Fruit fly (Drosophila melanogaster) whole organism, embryonic: Measurements from ENCODE around the gene Shc.

Experiments
- Asciz ChIP-seq: fragments of 200-800 bp; sonication (Bioruptor generic); optimal IDR thresholded peaks from 2 replicates; lab custom pipeline; 2017; ENCODE audit warnings: missing biosample characterization, mild to moderate bottlenecking, missing genetic modification characterization, missing genetic modification reagents
- CG10274 ChIP-seq: fragments of 200-800 bp; sonication (Bioruptor generic); optimal IDR thresholded peaks from 3 replicates; lab custom pipeline; 2017; ENCODE audit warnings: missing biosample characterization, mild to moderate bottlenecking, missing genetic modification characterization
- CG10431 ChIP-seq: fragments of 200-800 bp; sonication (Bioruptor generic); optimal IDR thresholded peaks from 3 replicates; lab custom pipeline; 2018; ENCODE audit warnings: missing biosample characterization, mild to moderate bottlenecking, missing genetic modification characterization
- CG10462 ChIP-seq: fragments of 200-800 bp; sonication (Bioruptor generic); optimal IDR thresholded peaks from 2 replicates; lab custom pipeline; 2016; ENCODE audit warnings: missing biosample characterization, missing genetic modification characterization
- CG10979 ChIP-seq: fragments of 200-800 bp; sonication (Bioruptor generic); optimal IDR thresholded peaks from 2 replicates; lab custom pipeline; 2018; ENCODE audit warnings: missing biosample characterization, mild to moderate bottlenecking, missing genetic modification characterization, moderate library complexity
- CG11085 ChIP-seq: fragments of 200-800 bp; sonication (Bioruptor generic); IDR thresholded peaks from 2 replicates; pipeline ENCODE4 v1.3.6; 2022; ENCODE audit warnings: missing biosample characterization, missing genetic modification characterization
- CG11456 ChIP-seq: fragments of 200-800 bp; sonication (Bioruptor generic); IDR thresholded peaks from 3 replicates; pipeline ENCODE4 v1.3.6; 2022; ENCODE audit warnings: missing biosample characterization, missing genetic modification characterization
- CG15601 ChIP-seq: fragments of 200-800 bp; sonication (Bioruptor generic); optimal IDR thresholded peaks from 3 replicates; lab custom pipeline; 2019; ENCODE audit warnings: missing biosample characterization, mild to moderate bottlenecking, missing genetic modification characterization, moderate library complexity
- CG1603 ChIP-seq: fragments of 200-800 bp; sonication (Bioruptor generic); optimal IDR thresholded peaks from 2 replicates; lab custom pipeline; 2019; ENCODE audit warnings: missing biosample characterization, mild to moderate bottlenecking, missing genetic modification characterization, moderate library complexity
- CG16813 ChIP-seq: fragments of 200-800 bp; sonication (Bioruptor generic); IDR thresholded peaks from 3 replicates; pipeline ENCODE4 v1.3.6; 2022; ENCODE audit warnings: missing biosample characterization, missing genetic modification characterization; ENCODE audit not compliant: partially characterized antibody
- CG17186 ChIP-seq: fragments of 200-800 bp; sonication (Bioruptor generic); optimal IDR thresholded peaks from 3 replicates; lab custom pipeline; 2017; ENCODE audit warnings: missing biosample characterization, missing genetic modification reagents, missing genetic modification characterization
- CG17612 ChIP-seq: fragments of 200-800 bp; sonication (Bioruptor generic); IDR thresholded peaks from 2 replicates; pipeline ENCODE4 v1.3.6; 2022; ENCODE audit warnings: missing biosample characterization, missing genetic modification characterization
- CG18619 ChIP-seq: fragments of 200-800 bp; sonication (Bioruptor generic); optimal IDR thresholded peaks from 3 replicates; lab custom pipeline; 2017; ENCODE audit warnings: missing biosample characterization, mild to moderate bottlenecking, missing genetic modification characterization
- CG7786 ChIP-seq: fragments of 200-800 bp; sonication (Bioruptor generic); optimal IDR thresholded peaks from 2 replicates; lab custom pipeline; 2016; ENCODE audit warnings: missing biosample characterization, missing genetic modification characterization
- CG7987 ChIP-seq: fragments of 200-800 bp; sonication (Bioruptor generic); optimal IDR thresholded peaks from 2 replicates; lab custom pipeline; 2018; ENCODE audit warnings: missing biosample characterization, mild to moderate bottlenecking, missing genetic modification characterization, moderate library complexity
- CG8089 ChIP-seq: fragments of 200-800 bp; sonication (Bioruptor generic); optimal IDR thresholded peaks from 3 replicates; lab custom pipeline; 2016; ENCODE audit warnings: missing biosample characterization, missing genetic modification characterization
- CG8388 ChIP-seq: fragments of 200-800 bp; sonication (Bioruptor generic); optimal IDR thresholded peaks from 2 replicates; lab custom pipeline; 2019; ENCODE audit warnings: missing biosample characterization, mild to moderate bottlenecking, missing genetic modification characterization, moderate library complexity
- CG9437 ChIP-seq: fragments of 200-800 bp; sonication (Bioruptor generic); optimal IDR thresholded peaks from 2 replicates; lab custom pipeline; 2018; ENCODE audit warnings: missing biosample characterization, mild to moderate bottlenecking, missing genetic modification characterization
- CG9797 ChIP-seq: fragments of 200-800 bp; sonication (Bioruptor generic); optimal IDR thresholded peaks from 3 replicates; lab custom pipeline; 2018; ENCODE audit warnings: missing biosample characterization, mild to moderate bottlenecking, missing genetic modification characterization
- CG9817 ChIP-seq: fragments of 200-800 bp; sonication (Bioruptor generic); optimal IDR thresholded peaks from 2 replicates; lab custom pipeline; 2018; ENCODE audit warnings: missing biosample characterization, mild to moderate bottlenecking, missing genetic modification characterization, moderate library complexity
- CG9932 ChIP-seq: fragments of 200-800 bp; sonication (Bioruptor generic); IDR thresholded peaks from 2 replicates; pipeline ENCODE4 v1.3.6; 2022; ENCODE audit warnings: missing biosample characterization, missing genetic modification characterization
- CkIIα-i1 ChIP-seq: fragments of 200-800 bp; sonication (Bioruptor generic); IDR thresholded peaks from 2 replicates; pipeline ENCODE4 v1.3.6; 2022; ENCODE audit warnings: missing biosample characterization, missing genetic modification characterization
- Dbx ChIP-seq: fragments of 200-800 bp; sonication (Bioruptor generic); IDR thresholded peaks from 3 replicates; pipeline ENCODE4 v1.3.6; 2022; ENCODE audit warnings: missing biosample characterization, missing genetic modification characterization
- Drgx ChIP-seq: fragments of 200-800 bp; sonication (Bioruptor generic); IDR thresholded peaks from 2 replicates; pipeline ENCODE4 v1.3.6; 2022; ENCODE audit warnings: missing biosample characterization, missing genetic modification characterization
- Ets97D ChIP-seq: fragments of 200-800 bp; sonication (Bioruptor generic); optimal IDR thresholded peaks from 3 replicates; lab custom pipeline; 2016; ENCODE audit warnings: missing biosample characterization, missing genetic modification characterization
- GATAe ChIP-seq: fragments of 200-800 bp; sonication (Bioruptor generic); conservative IDR thresholded peaks from 2 replicates; pipeline ENCODE4 v1.3.6; 2022; ENCODE audit warnings: missing biosample characterization, missing genetic modification characterization
- HHEX ChIP-seq: fragments of 200-800 bp; sonication (Bioruptor generic); optimal IDR thresholded peaks from 3 replicates; lab custom pipeline; 2017; ENCODE audit warnings: missing biosample characterization, mild to moderate bottlenecking, missing genetic modification characterization, missing genetic modification reagents
- HLH3B ChIP-seq: fragments of 200-800 bp; sonication (Bioruptor generic); IDR thresholded peaks from 2 replicates; pipeline ENCODE4 v1.3.6; 2022; ENCODE audit warnings: missing biosample characterization, missing genetic modification characterization
- Jarid2 ChIP-seq: fragments of 200-800 bp; sonication (Bioruptor generic); optimal IDR thresholded peaks from 3 replicates; lab custom pipeline; 2017; ENCODE audit warnings: mild to moderate bottlenecking, missing biosample characterization, missing genetic modification reagents, missing genetic modification characterization
- MBD-R2 ChIP-seq: fragments of 200-800 bp; sonication (Bioruptor generic); IDR thresholded peaks from 2 replicates; pipeline ENCODE4 v1.3.6; 2022; ENCODE audit warnings: missing biosample characterization, missing genetic modification characterization
- Mad ChIP-seq: fragments of 200-800 bp; sonication (Bioruptor generic); optimal IDR thresholded peaks from 2 replicates; lab custom pipeline; 2016; ENCODE audit warnings: missing biosample characterization, missing genetic modification characterization
- Rfx ChIP-seq: fragments of 200-800 bp; sonication (Bioruptor generic); IDR thresholded peaks from 2 replicates; pipeline ENCODE4 v1.3.6; 2022; ENCODE audit warnings: missing biosample characterization, missing genetic modification characterization
- Sox100B ChIP-seq: fragments of 200-800 bp; sonication (Bioruptor generic); optimal IDR thresholded peaks from 3 replicates; lab custom pipeline; 2018; ENCODE audit warnings: missing biosample characterization, mild to moderate bottlenecking, missing genetic modification characterization
- ato ChIP-seq: fragments of 200-800 bp; sonication (Bioruptor generic); IDR thresholded peaks from 2 replicates; pipeline ENCODE4 v1.3.6; 2022; ENCODE audit warnings: missing biosample characterization, missing genetic modification characterization; ENCODE audit not compliant: partially characterized antibody
- br ChIP-seq: fragments of >200 bp; optimal IDR thresholded peaks from 2 replicates; lab custom pipeline; 2017
- bsh ChIP-seq, 2 experiments: fragments of 200-800 bp; sonication (Bioruptor generic); optimal IDR thresholded peaks; 2 replicates each; lab custom pipeline; 2017 to 2018; ENCODE audit warnings: mild to moderate bottlenecking in 2 of 2, missing biosample characterization in 2 of 2, missing genetic modification characterization in 2 of 2, moderate library complexity in 1 of 2
- dpn ChIP-seq, 2 experiments: fragments of 200-800 bp; sonication (Bioruptor generic); optimal IDR thresholded peaks; 3 replicates each; lab custom pipeline; 2016; ENCODE audit warnings: missing biosample characterization in 2 of 2, missing genetic modification characterization in 2 of 2
- fd3F ChIP-seq: fragments of 200-800 bp; sonication (Bioruptor generic); optimal IDR thresholded peaks from 2 replicates; lab custom pipeline; 2018; ENCODE audit warnings: missing biosample characterization, mild to moderate bottlenecking, missing genetic modification characterization, moderate library complexity
- fd96Cb ChIP-seq: fragments of 200-800 bp; sonication (Bioruptor generic); optimal IDR thresholded peaks from 2 replicates; lab custom pipeline; 2018; ENCODE audit warnings: missing biosample characterization, mild to moderate bottlenecking, missing genetic modification characterization, moderate library complexity
- gcm ChIP-seq: fragments of 200-800 bp; sonication (Bioruptor generic); optimal IDR thresholded peaks from 2 replicates; lab custom pipeline; 2019; ENCODE audit warnings: missing biosample characterization, mild to moderate bottlenecking, missing genetic modification characterization, moderate library complexity
- gro ChIP-seq: fragments of 200-800 bp; sonication (Bioruptor generic); optimal IDR thresholded peaks from 2 replicates; lab custom pipeline; 2016; ENCODE audit warnings: missing biosample characterization, missing genetic modification characterization
- gt ChIP-seq: fragments of 200-800 bp; sonication (Bioruptor generic); IDR thresholded peaks from 2 replicates; pipeline ENCODE4 v1.3.6; 2022; ENCODE audit warnings: missing biosample characterization, missing genetic modification characterization
- ham ChIP-seq: fragments of 200-800 bp; sonication (Bioruptor generic); IDR thresholded peaks from 2 replicates; pipeline ENCODE4 v1.3.6; 2022; ENCODE audit warnings: missing biosample characterization, missing genetic modification characterization
- hth ChIP-seq: fragments of >200 bp; optimal IDR thresholded peaks from 2 replicates; lab custom pipeline; 2017; ENCODE audit warnings: inconsistent platforms
- oc ChIP-seq: fragments of 200-800 bp; sonication (Bioruptor generic); optimal IDR thresholded peaks from 2 replicates; lab custom pipeline; 2018; ENCODE audit warnings: missing biosample characterization, mild to moderate bottlenecking, missing genetic modification characterization, moderate library complexity
- pfk ChIP-seq: fragments of 200-800 bp; sonication (Bioruptor generic); optimal IDR thresholded peaks from 2 replicates; lab custom pipeline; 2018; ENCODE audit warnings: missing biosample characterization, mild to moderate bottlenecking, missing genetic modification characterization, moderate library complexity
- sisA ChIP-seq: fragments of 200-800 bp; sonication (Bioruptor generic); IDR thresholded peaks from 2 replicates; pipeline ENCODE4 v1.3.6; 2022; ENCODE audit warnings: missing biosample characterization, missing genetic modification characterization
- tap ChIP-seq: fragments of 200-800 bp; optimal IDR thresholded peaks from 3 replicates; lab custom pipeline; 2019; ENCODE audit warnings: missing biosample characterization, mild to moderate bottlenecking, missing genetic modification characterization, moderate library complexity
- tll ChIP-seq, 2 experiments: fragments of 200-800 bp in 1 of 2; fragments of >200 bp in 1 of 2; sonication (Bioruptor generic) in 1 of 2; optimal IDR thresholded peaks; 2 replicates each; lab custom pipeline; 2017 to 2019; ENCODE audit warnings: missing biosample characterization in 2 of 2, missing genetic modification characterization in 2 of 2, mild to moderate bottlenecking in 1 of 2, moderate library complexity in 1 of 2
- tup ChIP-seq: fragments of 200-800 bp; sonication (Bioruptor generic); optimal IDR thresholded peaks from 2 replicates; lab custom pipeline; 2016; ENCODE audit warnings: missing biosample characterization, mild to moderate bottlenecking, missing genetic modification characterization, moderate library complexity
- vnd ChIP-seq: fragments of 200-800 bp; sonication (Bioruptor generic); IDR thresholded peaks from 3 replicates; pipeline ENCODE4 v1.3.6; 2022; ENCODE audit warnings: missing biosample characterization, missing genetic modification characterization; ENCODE audit not compliant: partially characterized antibody

Gene Shc

DNA sequence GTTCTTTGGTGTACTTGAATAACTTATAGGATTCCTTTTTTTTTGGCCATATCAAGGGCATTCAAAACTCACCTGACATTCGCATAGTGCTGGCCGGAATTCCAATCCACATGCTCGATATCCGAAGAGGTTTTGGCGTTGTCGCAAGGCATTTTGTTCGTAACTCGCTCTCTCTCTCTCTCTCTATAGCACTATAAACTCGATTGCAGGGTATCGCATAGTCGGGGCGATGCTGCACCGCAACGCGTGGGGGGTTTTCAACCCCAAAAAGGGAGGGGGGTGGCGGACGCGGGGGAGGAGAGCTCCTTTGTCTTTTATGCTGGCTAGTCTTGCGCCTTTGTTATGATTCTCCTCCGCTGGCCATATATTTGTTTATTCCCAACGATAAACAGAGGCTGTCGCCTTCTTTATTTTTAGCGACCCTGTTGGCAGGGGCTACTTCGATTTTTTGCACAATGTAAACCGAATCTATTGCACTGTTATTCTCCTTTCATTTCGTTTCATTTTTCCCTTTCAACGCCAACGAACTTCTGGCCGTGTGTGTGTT, 28.3 kb upstream of the Shc start (continued):
- no peak for TF ChIP-seq bsh (GFP tag; optimal IDR thresholded peaks at IDR 0.05; lab: Kevin White, UChicago)
- no peak for TF ChIP-seq CG10431 (GFP tag; lab: Kevin White, UChicago)
- no peak for TF ChIP-seq tap (tag; lab: Kevin White, UChicago)
- TF ChIP-seq CG9797 (GFP tag; lab: Kevin White, UChicago), result no peak
- no peak for TF ChIP-seq ato (GFP tag; lab: Robert Waterston, UW)
- TF ChIP-seq CG10979 (tag; lab: Kevin White, UChicago), result no peak
- TF ChIP-seq HHEX, result peak; percentile 16
- no peak for TF ChIP-seq CG17186 (GFP tag; lab: Kevin White, UChicago)
- no peak for TF ChIP-seq gt (GFP tag; lab: Robert Waterston, UW)
- peak; percentile 42; the same call in 1 of the 2 replicates for TF ChIP-seq Drgx (GFP tag; lab: Robert Waterston, UW)
- no peak for TF ChIP-seq oc
- no peak for TF ChIP-seq br (lab: Kevin White, UChicago)
- TF ChIP-seq ham (GFP tag; lab: Robert Waterston, UW), result no peak
- TF ChIP-seq CG7786 (GFP tag; lab: Kevin White, UChicago), result no peak
- TF ChIP-seq gcm (GFP tag; lab: Kevin White, UChicago), result no peak
- TF ChIP-seq CG18619 (GFP tag; lab: Kevin White, UChicago), result no peak
- TF ChIP-seq Sox100B, result no peak
- no peak for TF ChIP-seq dpn (GFP tag; optimal IDR thresholded peaks at IDR 0.05; lab: Kevin White, UChicago)
- TF ChIP-seq CG11085 (GFP tag; lab: Robert Waterston, UW), result no peak
- TF ChIP-seq CG10274 (GFP tag; lab: Kevin White, UChicago), result peak; percentile 35
- no peak for TF ChIP-seq vnd (GFP tag; lab: Robert Waterston, UW)
- no peak for TF ChIP-seq GATAe
- no peak for TF ChIP-seq gro
- TF ChIP-seq CG17612 (GFP tag; lab: Robert Waterston, UW), result no peak
- no peak for TF ChIP-seq CG8089
- no peak for TF ChIP-seq Jarid2
- no peak for TF ChIP-seq Mad (GFP tag; lab: Kevin White, UChicago)
- no peak for TF ChIP-seq Ets97D (GFP tag; lab: Kevin White, UChicago)
- TF ChIP-seq CG10462, result no peak
- no peak for TF ChIP-seq CG9437 (GFP tag; lab: Kevin White, UChicago)
- no peak for TF ChIP-seq CG9817 (tag; lab: Kevin White, UChicago)
- TF ChIP-seq CG1603 (tag; lab: Kevin White, UChicago), result peak; percentile 35
- TF ChIP-seq Rfx (GFP tag; lab: Robert Waterston, UW), result no peak
- no peak for TF ChIP-seq HLH3B (GFP tag; lab: Robert Waterston, UW)
- TF ChIP-seq pfk, result no peak
- no peak for TF ChIP-seq CG7987
- no peak for TF ChIP-seq CG9932 (GFP tag; lab: Robert Waterston, UW)
- TF ChIP-seq CkIIα-i1, result no peak
- no peak for TF ChIP-seq fd3F (GFP tag; lab: Kevin White, UChicago)
- no peak; the same call in 2 of the 3 replicates for TF ChIP-seq CG11456
- no peak for TF ChIP-seq MBD-R2 (GFP tag; lab: Robert Waterston, UW)
- TF ChIP-seq tup (GFP tag; lab: Kevin White, UChicago), result no peak
- no peak for TF ChIP-seq fd96Cb (tag; lab: Kevin White, UChicago)
- no peak for TF ChIP-seq Dbx (GFP tag; lab: Robert Waterston, UW)
- no peak for TF ChIP-seq sisA
- no peak for TF ChIP-seq hth (lab: Kevin White, UChicago)
- TF ChIP-seq CG16813, result no peak
- no peak for TF ChIP-seq CG15601 (tag; lab: Kevin White, UChicago)
- no peak for TF ChIP-seq tll (GFP tag; optimal IDR thresholded peaks at IDR 0.05; lab: Kevin White, UChicago)
- no peak for TF ChIP-seq CG8388 (GFP tag; lab: Kevin White, UChicago)
- TF ChIP-seq Asciz (GFP tag; lab: Kevin White, UChicago), result no peak
